Worm (Caenorhabditis elegans) whole organism, L3 larva: ENCODE measurements around the gene T20F7.3.

Experiments used
- R02D3.7 ChIP-seq: fragments of 150-350 bp; optimal IDR thresholded peaks from 2 replicates; lab custom pipeline; 2014; ENCODE audit warnings: missing biosample characterization, missing genetic modification characterization
- ama-1 ChIP-seq: fragments of 150-350 bp; optimal IDR thresholded peaks from 2 replicates; lab custom pipeline; 2018
- egl-27 ChIP-seq: sonication (generic microtip); optimal IDR thresholded peaks from 4 replicates; lab custom pipeline; 2017; ENCODE audit warnings: missing biosample characterization, missing genetic modification reagents, missing genetic modification characterization
- elt-3 ChIP-seq, 3 experiments: fragments of 150-350 bp in 1 of 3; sonication (generic microtip) in 2 of 3; optimal IDR thresholded peaks; 2 replicates in 2 of 3; 4 replicates in 1 of 3; lab custom pipeline; 2014 to 2017; ENCODE audit warnings: missing biosample characterization in 3 of 3, missing genetic modification characterization in 3 of 3
- fkh-10 ChIP-seq: sonication (generic microtip); optimal IDR thresholded peaks from 2 replicates; lab custom pipeline; 2017; ENCODE audit warnings: missing biosample characterization, missing genetic modification reagents, missing genetic modification characterization
- mdl-1 ChIP-seq: fragments of 150-350 bp; optimal IDR thresholded peaks from 2 replicates; lab custom pipeline; 2014; ENCODE audit warnings: missing biosample characterization, missing genetic modification characterization
- nhr-237 ChIP-seq: fragments of 150-350 bp; optimal IDR thresholded peaks from 2 replicates; lab custom pipeline; 2014; ENCODE audit warnings: missing biosample characterization, missing genetic modification characterization
- nhr-76 ChIP-seq: fragments of 150-350 bp; sonication (generic microtip); optimal IDR thresholded peaks from 5 replicates; lab custom pipeline; 2014; ENCODE audit warnings: missing biosample characterization, missing genetic modification characterization
- snpc-4 ChIP-seq: fragments of 150-350 bp; optimal IDR thresholded peaks from 2 replicates; lab custom pipeline; 2014; ENCODE audit warnings: missing biosample characterization, missing genetic modification characterization
- zag-1 ChIP-seq: fragments of 150-350 bp; optimal IDR thresholded peaks from 2 replicates; lab custom pipeline; 2014; ENCODE audit warnings: missing biosample characterization, missing genetic modification characterization
- ztf-11 ChIP-seq: fragments of 150-350 bp; optimal IDR thresholded peaks from 2 replicates; lab custom pipeline; 2014; ENCODE audit warnings: missing biosample characterization, missing genetic modification characterization

ce11 chrX:16868931-16869330 is 8.7 kb downstream of the T20F7.3 start, which contains the start of gene aakg-2:
- TF ChIP-seq zag-1 (tag; lab: Kevin White, UChicago) (no peak), ama-1 (lab: Kevin White, UChicago) (no peak), nhr-237 (tag; lab: Kevin White, UChicago) (no peak), fkh-10 (GFP tag; lab: Kevin White, UChicago) (no peak), nhr-76 (tag; lab: Kevin White, UChicago) (no peak), egl-27 (tag; lab: Kevin White, UChicago) (no peak), R02D3.7 (tag; lab: Kevin White, UChicago) (no peak), snpc-4 (tag; lab: Kevin White, UChicago) (no peak), mdl-1 (no peak), ztf-11 (no peak), elt-3 (tag; optimal IDR thresholded peaks at IDR 0.05; lab: Kevin White, UChicago) (no peak)
